Worm (Caenorhabditis elegans) whole organism, L3 larva: ENCODE data around the gene F59A1.18.

Experiments
- ceh-16 ChIP-seq: sonication (generic microtip); optimal IDR thresholded peaks from 2 replicates; lab custom pipeline; 2017; ENCODE audit warnings: missing biosample characterization, missing genetic modification characterization
- ceh-82 ChIP-seq: fragments of 150-350 bp; optimal IDR thresholded peaks from 2 replicates; lab custom pipeline; 2014; ENCODE audit warnings: missing biosample characterization, missing genetic modification characterization
- ceh-9 ChIP-seq: sonication (generic microtip); optimal IDR thresholded peaks from 2 replicates; lab custom pipeline; 2018; ENCODE audit warnings: missing biosample characterization, missing genetic modification characterization
- elt-2 ChIP-seq: sonication (generic microtip); optimal IDR thresholded peaks from 2 replicates; lab custom pipeline; 2016; ENCODE audit warnings: missing genetic modification reagents, mild to moderate bottlenecking, missing genetic modification characterization, missing compliant biosample characterization
- elt-3 ChIP-seq, 3 experiments: fragments of 150-350 bp in 1 of 3; sonication (generic microtip) in 2 of 3; optimal IDR thresholded peaks; 2 replicates in 2 of 3; 4 replicates in 1 of 3; lab custom pipeline; 2014 to 2017; ENCODE audit warnings: missing biosample characterization in 3 of 3, missing genetic modification characterization in 3 of 3
- fkh-10 ChIP-seq: sonication (generic microtip); optimal IDR thresholded peaks from 2 replicates; lab custom pipeline; 2017; ENCODE audit warnings: missing biosample characterization, missing genetic modification reagents, missing genetic modification characterization
- fos-1 ChIP-seq: fragments of 150-350 bp; optimal IDR thresholded peaks from 2 replicates; lab custom pipeline; 2014; ENCODE audit warnings: missing biosample characterization, missing genetic modification characterization
- hmg-11 ChIP-seq: sonication (generic microtip); optimal IDR thresholded peaks from 2 replicates; lab custom pipeline; 2016; ENCODE audit warnings: missing genetic modification characterization, missing compliant biosample characterization
- jun-1 ChIP-seq: fragments of 150-350 bp; optimal IDR thresholded peaks from 2 replicates; lab custom pipeline; 2014; ENCODE audit warnings: missing biosample characterization, missing genetic modification reagents, missing genetic modification characterization
- lin-39 ChIP-seq: fragments of 150-350 bp; optimal IDR thresholded peaks from 2 replicates; lab custom pipeline; 2018; ENCODE audit warnings: missing biosample characterization, missing genetic modification reagents, missing genetic modification characterization
- mdl-1 ChIP-seq: fragments of 150-350 bp; optimal IDR thresholded peaks from 2 replicates; lab custom pipeline; 2014; ENCODE audit warnings: missing biosample characterization, missing genetic modification characterization
- nfya-1 ChIP-seq: sonication (generic microtip); optimal IDR thresholded peaks from 2 replicates; lab custom pipeline; 2017; ENCODE audit warnings: missing genetic modification characterization, mild to moderate bottlenecking, missing compliant biosample characterization, antibody characterized with exemption, moderate library complexity; ENCODE audit not compliant: insufficient read depth
- nhr-11 ChIP-seq: fragments of 150-350 bp; optimal IDR thresholded peaks from 2 replicates; lab custom pipeline; 2014; ENCODE audit warnings: missing biosample characterization, missing genetic modification characterization
- nhr-12 ChIP-seq: fragments of 150-350 bp; optimal IDR thresholded peaks from 2 replicates; lab custom pipeline; 2014; ENCODE audit warnings: missing biosample characterization, missing genetic modification characterization
- nhr-23 ChIP-seq: fragments of 150-350 bp; optimal IDR thresholded peaks from 2 replicates; lab custom pipeline; 2014; ENCODE audit warnings: missing biosample characterization, missing genetic modification reagents, missing genetic modification characterization
- nhr-25 ChIP-seq: sonication (generic microtip); optimal IDR thresholded peaks from 2 replicates; lab custom pipeline; 2017; ENCODE audit warnings: missing biosample characterization, missing genetic modification characterization
- nhr-28 ChIP-seq: fragments of 150-350 bp; optimal IDR thresholded peaks from 2 replicates; lab custom pipeline; 2014; ENCODE audit warnings: missing biosample characterization, missing genetic modification characterization
- nhr-67 ChIP-seq: fragments of 150-350 bp; optimal IDR thresholded peaks from 2 replicates; lab custom pipeline; 2014; ENCODE audit warnings: missing biosample characterization, missing genetic modification characterization
- nhr-76 ChIP-seq: fragments of 150-350 bp; sonication (generic microtip); optimal IDR thresholded peaks from 5 replicates; lab custom pipeline; 2014; ENCODE audit warnings: missing biosample characterization, missing genetic modification characterization
- nhr-77 ChIP-seq: fragments of 150-350 bp; optimal IDR thresholded peaks from 2 replicates; lab custom pipeline; 2014; ENCODE audit warnings: missing biosample characterization, missing genetic modification characterization
- pqm-1 ChIP-seq: fragments of 150-350 bp; optimal IDR thresholded peaks from 2 replicates; lab custom pipeline; 2017; ENCODE audit warnings: missing biosample characterization, missing genetic modification characterization, inconsistent platforms
- skn-1 ChIP-seq: fragments of 150-350 bp; optimal IDR thresholded peaks from 2 replicates; lab custom pipeline; 2014; ENCODE audit warnings: missing biosample characterization, missing genetic modification characterization
- tbx-2 ChIP-seq: sonication (generic microtip); optimal IDR thresholded peaks from 2 replicates; lab custom pipeline; 2016; ENCODE audit warnings: mild to moderate bottlenecking, missing genetic modification characterization, missing compliant biosample characterization
- unc-39 ChIP-seq: sonication (generic microtip); optimal IDR thresholded peaks from 4 replicates; lab custom pipeline; 2017; ENCODE audit warnings: missing biosample characterization, missing genetic modification characterization
- unc-62 ChIP-seq: fragments of 150-350 bp; sonication (generic microtip); optimal IDR thresholded peaks from 4 replicates; lab custom pipeline; 2014; ENCODE audit warnings: missing biosample characterization, missing genetic modification reagents, missing genetic modification characterization
- zag-1 ChIP-seq: fragments of 150-350 bp; optimal IDR thresholded peaks from 2 replicates; lab custom pipeline; 2014; ENCODE audit warnings: missing biosample characterization, missing genetic modification characterization
- ztf-11 ChIP-seq: fragments of 150-350 bp; optimal IDR thresholded peaks from 2 replicates; lab custom pipeline; 2014; ENCODE audit warnings: missing biosample characterization, missing genetic modification characterization

The F59A1.18 gene

DNA sequence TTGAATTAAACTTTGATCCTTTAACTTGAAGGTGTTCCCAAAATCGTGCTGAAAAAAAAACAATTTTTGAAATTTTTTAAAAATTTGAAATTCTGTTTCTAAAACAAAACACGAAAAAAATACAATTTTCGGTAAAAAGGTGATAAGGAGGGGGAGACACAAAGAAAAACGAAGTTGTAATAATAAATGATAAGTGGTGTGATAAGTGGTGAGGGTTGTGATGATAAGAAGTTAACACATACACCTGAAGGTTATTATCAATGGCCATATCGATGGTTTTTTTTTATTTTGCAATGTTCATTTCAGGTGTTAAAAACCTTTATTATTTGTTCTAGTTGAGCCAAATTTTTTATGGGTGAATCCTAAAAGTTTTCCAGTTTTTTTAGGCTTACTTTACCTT, 27.6 kb upstream of the F59A1.18 start, which contains the start of gene twk-33:
twk-33 (minus strand) TSS at position 48 of the 400 bp plus-strand sequence.
- TF ChIP-seq ceh-82 (tag; lab: Kevin White, UChicago), result no peak
- TF ChIP-seq nhr-76 (tag; lab: Kevin White, UChicago), result no peak
- peak; percentile 91 for TF ChIP-seq pqm-1 (tag; lab: Kevin White, UChicago)
- peak; percentile 97 for TF ChIP-seq elt-2

DNA sequence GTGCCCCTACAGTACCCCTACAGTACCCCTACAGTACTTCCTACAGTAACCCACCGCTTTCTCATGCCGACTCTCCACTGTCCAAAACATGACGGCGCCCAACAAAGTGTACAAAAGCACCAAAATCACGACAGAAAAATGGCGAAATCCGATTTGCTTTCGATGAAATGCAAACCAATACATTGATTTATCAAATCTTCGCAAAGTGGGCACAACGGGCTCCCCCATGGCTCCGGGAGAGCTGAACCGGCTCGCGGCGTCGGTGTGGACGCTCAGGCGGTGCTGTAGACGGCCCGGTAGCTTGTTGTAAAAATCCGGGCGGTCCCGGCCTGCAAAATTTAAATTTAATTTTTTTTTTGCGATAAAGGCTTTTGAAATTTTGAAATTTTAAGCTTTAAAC, 25.6 kb upstream of the F59A1.18 start:
- no peak for TF ChIP-seq unc-62
- no peak for TF ChIP-seq nhr-23 (tag; lab: Kevin White, UChicago)
- no peak for TF ChIP-seq skn-1 (tag; lab: Kevin White, UChicago)
- TF ChIP-seq nhr-67 (tag; lab: Kevin White, UChicago), result no peak
- TF ChIP-seq jun-1 (tag; lab: Kevin White, UChicago), result no peak
- TF ChIP-seq tbx-2 (tag; lab: Kevin White, UChicago), result no peak

- TF ChIP-seq skn-1 (tag; lab: Kevin White, UChicago) (no peak), nhr-28 (no peak)
Measured at ce11 chrV:17707022-17707421, 20.3 kb upstream of the F59A1.18 start, which contains the start of gene srh-31. TSS of gene srh-31 (plus strand) at chrV:17707322.

- TF ChIP-seq nfya-1 (tag; lab: Kevin White, UChicago) (no peak), ztf-11 (tag; lab: Kevin White, UChicago) (no peak), fos-1 (tag; lab: Kevin White, UChicago) (no peak), zag-1 (tag; lab: Kevin White, UChicago) (no peak), nhr-12 (tag; lab: Kevin White, UChicago) (no peak)
- TF ChIP-seq, all 47 proteins: peak for 0
Measured at ce11 chrV:17706217-17706806, 19.6 kb upstream of the F59A1.18 start.

DNA sequence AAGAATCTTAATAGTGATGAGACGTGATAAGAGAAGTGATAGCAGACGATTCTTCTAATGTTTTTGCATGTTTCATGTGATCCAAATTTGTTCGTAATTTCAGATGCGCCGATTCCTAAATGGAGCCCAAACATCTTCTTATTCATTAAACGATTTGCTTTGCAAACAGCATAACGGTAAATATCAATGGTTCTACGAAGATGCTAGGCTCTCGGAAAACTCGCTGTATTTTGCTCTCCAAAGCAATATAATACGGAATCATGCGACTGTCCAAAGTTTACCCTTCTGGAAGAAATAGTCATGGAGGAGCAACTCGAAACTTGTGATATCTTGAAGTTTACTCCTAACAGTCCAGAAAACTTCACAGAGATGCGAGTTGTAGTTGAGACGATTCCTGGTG, 19.1 kb upstream of the F59A1.18 start, which contains the start of gene W06D12.6:
W06D12.6 (plus strand) TSS at position 301 of the 400 bp plus-strand sequence.
- TF ChIP-seq mdl-1 (tag; lab: Kevin White, UChicago), result no peak
- TF ChIP-seq unc-62, result no peak
- TF ChIP-seq unc-39 (tag; lab: Kevin White, UChicago), result no peak
- no peak for TF ChIP-seq lin-39 (tag; lab: Kevin White, UChicago)
- no peak for TF ChIP-seq jun-1 (tag; lab: Kevin White, UChicago)
- TF ChIP-seq skn-1 (tag; lab: Kevin White, UChicago), result no peak
- TF ChIP-seq nhr-25 (tag; lab: Kevin White, UChicago), result no peak
- no peak for TF ChIP-seq hmg-11 (tag; lab: Kevin White, UChicago)
- TF ChIP-seq nhr-77 (tag; lab: Kevin White, UChicago), result no peak
- no peak for TF ChIP-seq ceh-16 (tag; lab: Kevin White, UChicago)

DNA sequence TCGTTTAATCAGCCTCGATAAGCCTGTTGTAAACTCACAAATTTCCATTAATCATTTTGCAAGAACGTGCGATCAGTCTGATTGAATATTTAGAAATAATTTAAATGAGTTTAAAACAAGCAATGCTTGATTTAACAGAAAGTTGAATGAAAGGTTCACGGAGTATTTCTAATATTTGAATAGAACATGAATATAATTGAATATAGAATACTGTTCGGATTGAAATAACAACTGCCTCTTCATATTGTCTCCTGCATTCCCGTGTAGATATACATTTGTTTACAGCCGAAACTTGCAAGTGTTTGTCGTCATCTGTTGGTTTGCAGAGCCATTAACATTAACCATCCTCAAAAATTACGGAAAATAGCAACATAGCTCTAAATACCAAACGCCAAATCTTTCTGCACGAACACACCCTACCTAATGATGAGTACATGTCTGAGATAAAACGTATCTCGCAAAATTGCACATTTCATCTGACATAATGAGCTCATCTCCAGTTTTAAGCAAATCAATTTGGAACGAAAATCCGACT, 14.0 kb upstream of the F59A1.18 start, which contains the start of the genes Y26G10.5 and srh-32:
Y26G10.5 (minus strand) TSS at position 101 of the 535 bp plus-strand sequence.
srh-32 (plus strand) TSS at position 485 of the 535 bp plus-strand sequence.
- TF ChIP-seq nhr-67 (tag; lab: Kevin White, UChicago) (no peak), hmg-11 (tag; lab: Kevin White, UChicago) (no peak), nhr-11 (no peak), ceh-9 (tag; lab: Kevin White, UChicago) (no peak), elt-3 (tag; optimal IDR thresholded peaks at IDR 0.05; lab: Kevin White, UChicago) (no peak), fkh-10 (no peak), unc-39 (tag; lab: Kevin White, UChicago) (no peak)

ce11 chrV:17699659-17700058, 12.9 kb upstream of the F59A1.18 start, which contains the start of gene Y26G10.6:
TSS of gene Y26G10.6 (plus strand) at chrV:17699959.
- no peak for TF ChIP-seq elt-2
